Fruit fly (Drosophila melanogaster) whole organism, embryonic: ENCODE results near the gene CG1632.

ENCODE experiments used
- Atf3 ChIP-seq: fragments of 200-800 bp; sonication (Bioruptor generic); optimal IDR thresholded peaks from 3 replicates; lab custom pipeline; 2016; ENCODE audit warnings: missing biosample characterization, missing genetic modification characterization
- CG10267 ChIP-seq: fragments of 200-800 bp; sonication (Bioruptor generic); optimal IDR thresholded peaks from 2 replicates; lab custom pipeline; 2018; ENCODE audit warnings: missing biosample characterization, mild to moderate bottlenecking, missing genetic modification characterization, moderate library complexity
- CG10274 ChIP-seq: fragments of 200-800 bp; sonication (Bioruptor generic); optimal IDR thresholded peaks from 3 replicates; lab custom pipeline; 2017; ENCODE audit warnings: missing biosample characterization, mild to moderate bottlenecking, missing genetic modification characterization
- CG10979 ChIP-seq: fragments of 200-800 bp; sonication (Bioruptor generic); optimal IDR thresholded peaks from 2 replicates; lab custom pipeline; 2018; ENCODE audit warnings: missing biosample characterization, mild to moderate bottlenecking, missing genetic modification characterization, moderate library complexity
- CG12155 ChIP-seq: fragments of 200-800 bp; sonication (Bioruptor generic); optimal IDR thresholded peaks from 3 replicates; lab custom pipeline; 2016; ENCODE audit warnings: missing biosample characterization, missing genetic modification characterization
- CG15269 ChIP-seq: fragments of 200-800 bp; sonication (Bioruptor generic); optimal IDR thresholded peaks from 2 replicates; lab custom pipeline; 2018; ENCODE audit warnings: missing biosample characterization, mild to moderate bottlenecking, missing genetic modification characterization, moderate library complexity
- CG1529 ChIP-seq: fragments of 200-800 bp; sonication (Bioruptor generic); optimal IDR thresholded peaks from 3 replicates; lab custom pipeline; 2018; ENCODE audit warnings: missing biosample characterization, missing genetic modification characterization
- CG15601 ChIP-seq: fragments of 200-800 bp; sonication (Bioruptor generic); optimal IDR thresholded peaks from 3 replicates; lab custom pipeline; 2019; ENCODE audit warnings: missing biosample characterization, mild to moderate bottlenecking, missing genetic modification characterization, moderate library complexity
- CG1603 ChIP-seq: fragments of 200-800 bp; sonication (Bioruptor generic); optimal IDR thresholded peaks from 2 replicates; lab custom pipeline; 2019; ENCODE audit warnings: missing biosample characterization, mild to moderate bottlenecking, missing genetic modification characterization, moderate library complexity
- CG17359 ChIP-seq: fragments of 200-800 bp; sonication (Bioruptor generic); optimal IDR thresholded peaks from 3 replicates; lab custom pipeline; 2018; ENCODE audit warnings: missing biosample characterization, mild to moderate bottlenecking, missing genetic modification characterization, moderate library complexity
- CG17385 ChIP-seq: fragments of 200-800 bp; sonication (Bioruptor generic); optimal IDR thresholded peaks from 3 replicates; lab custom pipeline; 2018; ENCODE audit warnings: missing biosample characterization, mild to moderate bottlenecking, missing genetic modification characterization
- CG17829 ChIP-seq: fragments of 200-800 bp; optimal IDR thresholded peaks from 2 replicates; lab custom pipeline; 2019; ENCODE audit warnings: missing biosample characterization, mild to moderate bottlenecking, missing genetic modification characterization, moderate library complexity
- CG1832 ChIP-seq: fragments of 200-800 bp; sonication (Bioruptor generic); optimal IDR thresholded peaks from 2 replicates; lab custom pipeline; 2017; ENCODE audit warnings: missing biosample characterization, mild to moderate bottlenecking, missing genetic modification characterization, inconsistent platforms
- CG3407 ChIP-seq: fragments of 200-800 bp; sonication (Bioruptor generic); optimal IDR thresholded peaks from 2 replicates; lab custom pipeline; 2018; ENCODE audit warnings: missing biosample characterization, mild to moderate bottlenecking, missing genetic modification characterization
- CG7839 ChIP-seq: fragments of 200-800 bp; sonication (Bioruptor generic); optimal IDR thresholded peaks from 3 replicates; lab custom pipeline; 2018; ENCODE audit warnings: missing biosample characterization, mild to moderate bottlenecking, missing genetic modification characterization, moderate library complexity
- CG8359 ChIP-seq: fragments of 200-800 bp; sonication (Bioruptor generic); optimal IDR thresholded peaks from 2 replicates; lab custom pipeline; 2017; ENCODE audit warnings: missing biosample characterization, mild to moderate bottlenecking, missing genetic modification characterization, borderline replicate concordance
- CG8388 ChIP-seq: fragments of 200-800 bp; sonication (Bioruptor generic); optimal IDR thresholded peaks from 2 replicates; lab custom pipeline; 2019; ENCODE audit warnings: missing biosample characterization, mild to moderate bottlenecking, missing genetic modification characterization, moderate library complexity
- CG8924 ChIP-seq: fragments of 200-800 bp; optimal IDR thresholded peaks from 3 replicates; lab custom pipeline; 2019; ENCODE audit warnings: missing biosample characterization, mild to moderate bottlenecking, missing genetic modification characterization, moderate library complexity
- CoRest ChIP-seq: fragments of 200-800 bp; sonication (Bioruptor generic); optimal IDR thresholded peaks from 3 replicates; lab custom pipeline; 2018; ENCODE audit warnings: missing biosample characterization, mild to moderate bottlenecking, missing genetic modification characterization, moderate library complexity
- D19A ChIP-seq: fragments of 200-800 bp; optimal IDR thresholded peaks from 3 replicates; lab custom pipeline; 2019; ENCODE audit warnings: missing biosample characterization, mild to moderate bottlenecking, missing genetic modification characterization, moderate library complexity
- Deaf1 ChIP-seq: fragments of 200-800 bp; optimal IDR thresholded peaks from 3 replicates; lab custom pipeline; 2019; ENCODE audit warnings: missing biosample characterization, mild to moderate bottlenecking, missing genetic modification characterization, moderate library complexity
- Drgx ChIP-seq: fragments of 200-800 bp; sonication (Bioruptor generic); IDR thresholded peaks from 2 replicates; pipeline ENCODE4 v1.3.6; 2022; ENCODE audit warnings: missing biosample characterization, missing genetic modification characterization
- Hr51 ChIP-seq, 2 experiments: fragments of 200-800 bp; sonication (Bioruptor generic); optimal IDR thresholded peaks; 2 replicates in 1 of 2; 3 replicates in 1 of 2; lab custom pipeline; 2016 to 2018; ENCODE audit warnings: missing biosample characterization in 2 of 2, missing genetic modification characterization in 2 of 2, mild to moderate bottlenecking in 1 of 2, moderate library complexity in 1 of 2
- Oli ChIP-seq: fragments of 200-800 bp; sonication (Bioruptor generic); optimal IDR thresholded peaks from 2 replicates; lab custom pipeline; 2018; ENCODE audit warnings: missing biosample characterization, mild to moderate bottlenecking, missing genetic modification characterization, moderate library complexity
- chif ChIP-seq, 2 experiments: fragments of 200-800 bp; sonication (Bioruptor generic); optimal IDR thresholded peaks; 3 replicates each; lab custom pipeline; 2016; ENCODE audit warnings: missing biosample characterization in 2 of 2, missing genetic modification characterization in 2 of 2
- dmrt11E ChIP-seq: fragments of 200-800 bp; sonication (Bioruptor generic); optimal IDR thresholded peaks from 3 replicates; lab custom pipeline; 2018; ENCODE audit warnings: missing biosample characterization, mild to moderate bottlenecking, missing genetic modification characterization, moderate library complexity
- dysf ChIP-seq: fragments of 200-800 bp; sonication (Bioruptor generic); IDR thresholded peaks from 3 replicates; pipeline ENCODE4 v1.3.6; 2022; ENCODE audit warnings: missing biosample characterization, missing genetic modification characterization
- esg ChIP-seq: fragments of 200-800 bp; sonication (Bioruptor generic); conservative IDR thresholded peaks from 2 replicates; pipeline ENCODE4 v1.3.6; 2022; ENCODE audit warnings: missing biosample characterization, missing genetic modification characterization
- fd64A ChIP-seq: fragments of 200-800 bp; sonication (Bioruptor generic); optimal IDR thresholded peaks from 3 replicates; lab custom pipeline; 2018; ENCODE audit warnings: missing biosample characterization, mild to moderate bottlenecking, missing genetic modification characterization
- fd96Cb ChIP-seq: fragments of 200-800 bp; sonication (Bioruptor generic); optimal IDR thresholded peaks from 2 replicates; lab custom pipeline; 2018; ENCODE audit warnings: missing biosample characterization, mild to moderate bottlenecking, missing genetic modification characterization, moderate library complexity
- gcm ChIP-seq: fragments of 200-800 bp; sonication (Bioruptor generic); optimal IDR thresholded peaks from 2 replicates; lab custom pipeline; 2019; ENCODE audit warnings: missing biosample characterization, mild to moderate bottlenecking, missing genetic modification characterization, moderate library complexity
- grau ChIP-seq: fragments of 200-800 bp; optimal IDR thresholded peaks from 3 replicates; lab custom pipeline; 2019; ENCODE audit warnings: missing biosample characterization, mild to moderate bottlenecking, missing genetic modification characterization, moderate library complexity
- gsb-n ChIP-seq: fragments of 200-800 bp; sonication (Bioruptor generic); optimal IDR thresholded peaks from 3 replicates; lab custom pipeline; 2018; ENCODE audit warnings: missing biosample characterization, mild to moderate bottlenecking, missing genetic modification characterization
- jumu ChIP-seq: fragments of 200-800 bp; sonication (Bioruptor generic); optimal IDR thresholded peaks from 3 replicates; lab custom pipeline; 2016; ENCODE audit warnings: missing biosample characterization, missing genetic modification characterization
- lab ChIP-seq: fragments of 200-800 bp; sonication (Bioruptor generic); optimal IDR thresholded peaks from 3 replicates; lab custom pipeline; 2017; ENCODE audit warnings: missing biosample characterization, missing genetic modification characterization, mild to moderate bottlenecking, moderate library complexity, missing genetic modification reagents
- lola ChIP-seq, 3 experiments: fragments of >200 bp in 2 of 3; fragments of 200-800 bp in 1 of 3; sonication (Bioruptor generic) in 1 of 3; optimal IDR thresholded peaks; 2 replicates each; lab custom pipeline; 2017 to 2019; ENCODE audit warnings: missing biosample characterization in 3 of 3, missing genetic modification characterization in 3 of 3, mild to moderate bottlenecking in 1 of 3, moderate library complexity in 1 of 3
- luna ChIP-seq: fragments of 200-800 bp; sonication (Bioruptor generic); optimal IDR thresholded peaks from 2 replicates; lab custom pipeline; 2016; ENCODE audit warnings: missing biosample characterization, missing genetic modification characterization
- mirr ChIP-seq: fragments of 200-800 bp; sonication (Bioruptor generic); optimal IDR thresholded peaks from 3 replicates; lab custom pipeline; 2018; ENCODE audit warnings: missing biosample characterization, mild to moderate bottlenecking, missing genetic modification characterization
- nerfin-2 ChIP-seq: fragments of 200-800 bp; sonication (Bioruptor generic); IDR thresholded peaks from 2 replicates; pipeline ENCODE4 v1.3.6; 2022; ENCODE audit warnings: missing biosample characterization, missing genetic modification characterization; ENCODE audit not compliant: partially characterized antibody
- nmo ChIP-seq: fragments of 200-800 bp; sonication (Bioruptor generic); optimal IDR thresholded peaks from 2 replicates; lab custom pipeline; 2018; ENCODE audit warnings: missing biosample characterization, mild to moderate bottlenecking, missing genetic modification characterization, moderate library complexity
- nom ChIP-seq: fragments of 200-800 bp; sonication (Bioruptor generic); optimal IDR thresholded peaks from 2 replicates; lab custom pipeline; 2017; ENCODE audit warnings: missing biosample characterization, missing genetic modification characterization, mild to moderate bottlenecking, moderate library complexity, missing genetic modification reagents
- rib ChIP-seq: fragments of 200-800 bp; sonication (Bioruptor generic); IDR thresholded peaks from 2 replicates; pipeline ENCODE4 v1.3.6; 2022; ENCODE audit warnings: missing biosample characterization, missing genetic modification characterization
- ro ChIP-seq: fragments of 200-800 bp; sonication (Bioruptor generic); IDR thresholded peaks from 2 replicates; pipeline ENCODE4 v1.3.6; 2022; ENCODE audit warnings: missing biosample characterization, missing genetic modification characterization
- row ChIP-seq: fragments of 200-800 bp; sonication (Bioruptor generic); IDR thresholded peaks from 3 replicates; pipeline ENCODE4 v1.3.6; 2022; ENCODE audit warnings: missing biosample characterization, missing genetic modification characterization
- sens ChIP-seq: fragments of 200-800 bp; sonication (Bioruptor generic); peaks from one replicate; lab custom pipeline; 2016; ENCODE audit warnings: missing biosample characterization, missing genetic modification characterization
- sob ChIP-seq: fragments of 200-800 bp; sonication (Bioruptor generic); IDR thresholded peaks from 2 replicates; pipeline ENCODE4 v1.3.6; 2022; ENCODE audit warnings: missing biosample characterization, missing genetic modification characterization
- tin ChIP-seq: fragments of 200-800 bp; sonication (Bioruptor generic); optimal IDR thresholded peaks from 3 replicates; lab custom pipeline; 2016; ENCODE audit warnings: missing biosample characterization, missing genetic modification characterization
- unpg ChIP-seq: fragments of 200-800 bp; sonication (Bioruptor generic); optimal IDR thresholded peaks from 3 replicates; lab custom pipeline; 2018; ENCODE audit warnings: missing biosample characterization, mild to moderate bottlenecking, missing genetic modification characterization, moderate library complexity

The CG1632 gene

dm6 chrX:8252284-8252886, at the start of gene CG1632 (continued):
- peak; percentile 90 for TF ChIP-seq sens (GFP tag; lab: Kevin White, UChicago)
- peak; percentile 21 for TF ChIP-seq CoRest (tag; lab: Kevin White, UChicago)
- TF ChIP-seq Deaf1 (tag; lab: Kevin White, UChicago): peak; percentile 4
- no peak for TF ChIP-seq CG12155
- no peak for TF ChIP-seq CG1832
- peak; percentile 39 for TF ChIP-seq CG7839 (tag; lab: Kevin White, UChicago)
- TF ChIP-seq unpg (GFP tag; lab: Kevin White, UChicago): peak; percentile 17
- TF ChIP-seq dysf: peak; percentile 41; the same call in 1 of the 3 replicates
- TF ChIP-seq nmo (GFP tag; lab: Kevin White, UChicago): peak; percentile 17
- no peak for TF ChIP-seq jumu (GFP tag; lab: Kevin White, UChicago)
- peak; percentile 21 for TF ChIP-seq CG15269 (tag; lab: Kevin White, UChicago)
- TF ChIP-seq tin (GFP tag; lab: Kevin White, UChicago): peak; percentile 17
- TF ChIP-seq CG1603 (tag; lab: Kevin White, UChicago): peak; percentile 20
- peak; percentile 6 for TF ChIP-seq D19A (tag; lab: Kevin White, UChicago)
- peak; percentile 16 for TF ChIP-seq CG17385 (GFP tag; lab: Kevin White, UChicago)
- TF ChIP-seq fd96Cb (tag; lab: Kevin White, UChicago): peak; percentile 14
- TF ChIP-seq CG17359 (tag; lab: Kevin White, UChicago): peak; percentile 31
- peak; percentile 50 for TF ChIP-seq row
- TF ChIP-seq lola (GFP tag; optimal IDR thresholded peaks at IDR 0.05; lab: Kevin White, UChicago): peak in 1 of 3 experiments; percentile 22
- TF ChIP-seq sob (GFP tag; lab: Robert Waterston, UW): no peak
- no peak for TF ChIP-seq luna (GFP tag; lab: Kevin White, UChicago)
- no peak for TF ChIP-seq mirr
- TF ChIP-seq chif (GFP tag; optimal IDR thresholded peaks at IDR 0.05; lab: Kevin White, UChicago): peak in 1 of 2 experiments; percentile 7
- peak; percentile 24 for TF ChIP-seq dmrt11E (tag; lab: Kevin White, UChicago)
- peak; percentile 19 for TF ChIP-seq CG10267 (tag; lab: Kevin White, UChicago)
- peak; percentile 27 for TF ChIP-seq CG3407 (GFP tag; lab: Kevin White, UChicago)
- peak; percentile 19 for TF ChIP-seq fd64A (GFP tag; lab: Kevin White, UChicago)
- no peak for TF ChIP-seq CG10274 (GFP tag; lab: Kevin White, UChicago)
- peak; percentile 7 for TF ChIP-seq gsb-n (tag; lab: Kevin White, UChicago)
- peak; percentile 33 for TF ChIP-seq grau
- peak; percentile 9 for TF ChIP-seq gcm (GFP tag; lab: Kevin White, UChicago)
- peak; percentile 56 for TF ChIP-seq CG10979 (tag; lab: Kevin White, UChicago)
- peak; percentile 22 for TF ChIP-seq CG17829
- peak; percentile 35 for TF ChIP-seq Oli (tag; lab: Kevin White, UChicago)
- peak; percentile 81 for TF ChIP-seq Drgx
- no peak for TF ChIP-seq Atf3 (GFP tag; lab: Kevin White, UChicago)
- peak in 1 of 2 experiments; percentile 28 for TF ChIP-seq Hr51 (GFP tag; optimal IDR thresholded peaks at IDR 0.05; lab: Kevin White, UChicago)
- peak; percentile 25 for TF ChIP-seq CG1529
- peak; percentile 33 for TF ChIP-seq nom (GFP tag; lab: Kevin White, UChicago)
- peak; percentile 3 for TF ChIP-seq CG15601 (tag; lab: Kevin White, UChicago)
- TF ChIP-seq CG8388 (GFP tag; lab: Kevin White, UChicago): peak; percentile 22
- no peak for TF ChIP-seq rib (GFP tag; lab: Robert Waterston, UW)
- TF ChIP-seq CG8359 (GFP tag; lab: Kevin White, UChicago): peak; percentile 1
- TF ChIP-seq esg: no peak
- TF ChIP-seq nerfin-2 (GFP tag; lab: Robert Waterston, UW): no peak
- TF ChIP-seq ro (GFP tag; lab: Robert Waterston, UW): no peak
- peak; percentile 11 for TF ChIP-seq lab
- TF ChIP-seq CG8924 (tag; lab: Kevin White, UChicago): peak; percentile 41
